Worm (Caenorhabditis elegans) whole organism, early embryonic: ENCODE measurements around the gene idpp-5.

Experiments used
- ama-1 ChIP-seq: fragments of 150-350 bp; optimal IDR thresholded peaks from 2 replicates; lab custom pipeline; 2014
- tra-4 ChIP-seq: sonication (generic microtip); optimal IDR thresholded peaks from 2 replicates; lab custom pipeline; 2017; ENCODE audit warnings: missing genetic modification characterization, missing compliant biosample characterization

- TF ChIP-seq ama-1 (lab: Kevin White, UChicago) (no peak), tra-4 (tag; lab: Kevin White, UChicago) (no peak)
Observed at ce11 chrX:3833964-3834840, 41.6 kb upstream of the idpp-5 start.
